Fruit fly (Drosophila melanogaster): ENCODE results near the gene oc.

The oc gene

DNA sequence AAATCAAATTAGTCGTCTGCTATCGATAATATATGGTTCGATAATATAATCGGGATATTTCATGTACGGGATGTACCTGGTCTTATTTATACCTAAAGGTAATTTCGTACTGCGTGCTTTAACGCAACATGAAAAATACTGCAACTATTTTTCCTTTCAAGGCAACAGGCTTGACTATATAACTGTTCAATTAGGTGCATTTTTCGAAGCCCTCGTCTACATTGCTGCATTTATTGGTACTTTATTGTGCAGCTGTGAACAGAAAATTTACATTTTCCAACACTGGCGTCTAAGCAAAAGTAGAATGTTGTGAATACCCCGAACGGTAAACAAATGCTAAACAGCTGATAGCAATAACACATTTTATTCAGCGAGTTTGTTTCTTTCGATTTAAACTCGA, 39.5 kb upstream of the oc start, which contains the start of the genes Ppt1 and Ogg1 (continued):
- TF ChIP-seq gfzf (GFP tag; optimal IDR thresholded peaks at IDR 0.05) (peak; percentile 54), CG15514 (GFP tag; optimal IDR thresholded peaks at IDR 0.05) (peak; percentile 83), Camta (GFP tag; optimal IDR thresholded peaks at IDR 0.05) (peak; percentile 54), CG34376 (GFP tag; optimal IDR thresholded peaks at IDR 0.05) (peak; percentile 48), Dbx (GFP tag; IDR thresholded peaks at IDR 0.05) (0 out of 3 replicates have a peak, but pooled peaks have one; percentile 55), Ravus (GFP tag; IDR thresholded peaks at IDR 0.05) (no peak), YL-1 (GFP tag; optimal IDR thresholded peaks at IDR 0.05) (peak; percentile 45), CG8478 (optimal IDR thresholded peaks at IDR 0.05) (no peak), Fer3 (tag; optimal IDR thresholded peaks at IDR 0.05) (peak; percentile 13), dmrt11E (tag; optimal IDR thresholded peaks at IDR 0.05) (no peak), CG31365 (tag; optimal IDR thresholded peaks at IDR 0.05) (no peak), CG11456 (GFP tag; IDR thresholded peaks at IDR 0.05) (no peak), CG6791 (GFP tag; IDR thresholded peaks at IDR 0.05; ENCODE audit: partially characterized antibody) (peak; percentile 38; the same call in 1 of the 3 replicates), B-H1 (GFP tag; IDR thresholded peaks at IDR 0.05) (no peak; the same call in 2 of the 3 replicates), gem (tag; optimal IDR thresholded peaks at IDR 0.05) (peak; percentile 60), pan (optimal IDR thresholded peaks at IDR 0.05) (no peak), pan (GFP tag; optimal IDR thresholded peaks at IDR 0.05 in 1 of 2, IDR thresholded peaks at IDR 0.05 in 1 of 2) (peak in 1 of 2 experiments; percentile 10), D19A (tag; optimal IDR thresholded peaks at IDR 0.05) (peak; percentile 7), CG10321 (GFP tag; IDR thresholded peaks at IDR 0.05) (no peak), Aef1 (GFP tag; IDR thresholded peaks at IDR 0.05) (0 out of 3 replicates have a peak, but pooled peaks have one; percentile 10), Lhr (GFP tag; optimal IDR thresholded peaks at IDR 0.05) (no peak), CG10654 (GFP tag; optimal IDR thresholded peaks at IDR 0.05) (peak; percentile 54), Nf-YB (GFP tag; optimal IDR thresholded peaks at IDR 0.05) (peak; percentile 8), CG43689 (GFP tag; IDR thresholded peaks at IDR 0.05) (no peak), dysf (GFP tag; IDR thresholded peaks at IDR 0.05) (no peak; the same call in 1 of the 3 replicates), CG8944 (GFP tag; optimal IDR thresholded peaks at IDR 0.05) (peak; percentile 54), tgo (GFP tag; IDR thresholded peaks at IDR 0.05) (peak; percentile 33; the same call in 1 of the 3 replicates), BtbVII (GFP tag; optimal IDR thresholded peaks at IDR 0.05) (no peak), grau (tag; optimal IDR thresholded peaks at IDR 0.05) (peak; percentile 56), CG4360 (GFP tag; IDR thresholded peaks at IDR 0.05) (no peak), psq (GFP tag; optimal IDR thresholded peaks at IDR 0.05) (no peak), CG1603 (tag; optimal IDR thresholded peaks at IDR 0.05) (peak; percentile 69), CG9817 (tag; optimal IDR thresholded peaks at IDR 0.05) (peak; percentile 51), yki (optimal IDR thresholded peaks at IDR 0.05) (no peak), eyg (GFP tag; optimal IDR thresholded peaks at IDR 0.05) (peak; percentile 16), CG2889 (GFP tag; IDR thresholded peaks at IDR 0.05) (no peak), Dp (GFP tag; optimal IDR thresholded peaks at IDR 0.05) (peak; percentile 41), Ssrp (tag; optimal IDR thresholded peaks at IDR 0.05) (no peak), CG10543 (GFP tag; optimal IDR thresholded peaks at IDR 0.05) (peak; percentile 33), CG10565 (GFP tag; optimal IDR thresholded peaks at IDR 0.05) (no peak), Nf-YC (tag; optimal IDR thresholded peaks at IDR 0.05) (peak; percentile 23), pho (GFP tag; optimal IDR thresholded peaks at IDR 0.05) (peak; percentile 46), schlank (tag; optimal IDR thresholded peaks at IDR 0.05) (peak; percentile 11), dmrt99B (tag; optimal IDR thresholded peaks at IDR 0.05) (peak; percentile 27), Chrac-16 (GFP tag; optimal IDR thresholded peaks at IDR 0.05) (peak; percentile 61), H15 (GFP tag; IDR thresholded peaks at IDR 0.05) (no peak), CTCF (GFP tag; optimal IDR thresholded peaks at IDR 0.05) (peak; percentile 15), CG6854 (GFP tag; optimal IDR thresholded peaks at IDR 0.05) (no peak), CG6272 (GFP tag; IDR thresholded peaks at IDR 0.05) (no peak), jumu (GFP tag; optimal IDR thresholded peaks at IDR 0.05) (peak; percentile 66), danr (GFP tag; IDR thresholded peaks at IDR 0.05) (no peak), bowl (GFP tag; IDR thresholded peaks at IDR 0.05) (no peak), CG16815 (GFP tag; optimal IDR thresholded peaks at IDR 0.05) (no peak)
